Fruit fly (Drosophila melanogaster): ENCODE data around the gene Hsdl2.

- no peak for TF ChIP-seq psq (optimal IDR thresholded peaks at IDR 0.05)
- no peak for TF ChIP-seq CG8478 (optimal IDR thresholded peaks at IDR 0.05)
- TF ChIP-seq pan (optimal IDR thresholded peaks at IDR 0.05) = no peak
These were observed 4.5 kb downstream of the Hsdl2 start, which contains the start of gene Sce for dm6 chr3R:27681799-27682198.

Data from whole organism.